Fruit fly (Drosophila melanogaster) whole organism, prepupa: Measurements from ENCODE around the gene Reg-2.
A peak's percentile ranks its signal among the peaks of the same experiment; 100 is the strongest.

Experiments
- Blimp-1 ChIP-seq: fragments of 200-800 bp; sonication (Bioruptor generic); optimal IDR thresholded peaks from 3 replicates; lab custom pipeline; 2017; ENCODE audit warnings: missing biosample characterization, missing genetic modification characterization, mild to moderate bottlenecking, moderate library complexity, missing genetic modification reagents
- CG10631 ChIP-seq: fragments of 200-800 bp; sonication (Bioruptor generic); optimal IDR thresholded peaks from 2 replicates; lab custom pipeline; 2016; ENCODE audit warnings: missing biosample characterization, missing genetic modification characterization
- CG11294 ChIP-seq: fragments of 200-800 bp; sonication (Bioruptor generic); IDR thresholded peaks from 2 replicates; pipeline ENCODE4 v1.3.6; 2022; ENCODE audit warnings: missing biosample characterization, missing genetic modification characterization
- CG11762 ChIP-seq: fragments of 200-800 bp; sonication (Bioruptor generic); optimal IDR thresholded peaks from 3 replicates; lab custom pipeline; 2016; ENCODE audit warnings: missing biosample characterization, missing genetic modification characterization; ENCODE audit not compliant: insufficient read depth
- CG11902 ChIP-seq: fragments of 200-800 bp; sonication (Bioruptor generic); optimal IDR thresholded peaks from 3 replicates; lab custom pipeline; 2016; ENCODE audit warnings: missing biosample characterization, missing genetic modification characterization
- CG15336 ChIP-seq: fragments of 200-800 bp; sonication (Bioruptor generic); IDR thresholded peaks from 2 replicates; pipeline ENCODE4 v1.3.6; 2022; ENCODE audit warnings: missing biosample characterization, missing genetic modification characterization
- CG1621 ChIP-seq: fragments of 200-800 bp; sonication (Bioruptor generic); optimal IDR thresholded peaks from 3 replicates; lab custom pipeline; 2018; ENCODE audit warnings: missing biosample characterization, mild to moderate bottlenecking, missing genetic modification characterization
- CG3032 ChIP-seq: fragments of 200-800 bp; optimal IDR thresholded peaks from 2 replicates; lab custom pipeline; 2019; ENCODE audit warnings: missing biosample characterization, mild to moderate bottlenecking, missing genetic modification characterization, moderate library complexity
- CG31627 ChIP-seq: fragments of 200-800 bp; sonication (Bioruptor generic); optimal IDR thresholded peaks from 3 replicates; lab custom pipeline; 2016; ENCODE audit warnings: missing biosample characterization, missing genetic modification characterization
- CG32006 ChIP-seq: fragments of 200-800 bp; sonication (Bioruptor generic); optimal IDR thresholded peaks from 3 replicates; lab custom pipeline; 2017; ENCODE audit warnings: missing biosample characterization, mild to moderate bottlenecking, missing genetic modification characterization
- CG3919 ChIP-seq: fragments of 200-800 bp; sonication (Bioruptor generic); optimal IDR thresholded peaks from 3 replicates; lab custom pipeline; 2016; ENCODE audit warnings: missing biosample characterization, missing genetic modification characterization
- CG6163 ChIP-seq: fragments of 200-800 bp; sonication (Bioruptor generic); IDR thresholded peaks from 3 replicates; pipeline ENCODE4 v1.3.6; 2022; ENCODE audit warnings: missing biosample characterization, missing genetic modification characterization
- CG6808 ChIP-seq: fragments of 200-800 bp; sonication (Bioruptor generic); optimal IDR thresholded peaks from 3 replicates; lab custom pipeline; 2017; ENCODE audit warnings: missing biosample characterization, missing genetic modification characterization, mild to moderate bottlenecking, moderate library complexity, missing genetic modification reagents
- CG6854 ChIP-seq: fragments of 200-800 bp; sonication (Bioruptor generic); optimal IDR thresholded peaks from 2 replicates; lab custom pipeline; 2017; ENCODE audit warnings: missing biosample characterization, mild to moderate bottlenecking, missing genetic modification characterization
- CG8119 ChIP-seq: fragments of 200-800 bp; sonication (Bioruptor generic); IDR thresholded peaks from 3 replicates; pipeline ENCODE4 v1.3.6; 2022; ENCODE audit warnings: missing biosample characterization, missing genetic modification characterization
- CG8319 ChIP-seq: fragments of 200-800 bp; sonication (Bioruptor generic); optimal IDR thresholded peaks from 3 replicates; lab custom pipeline; 2016; ENCODE audit warnings: missing biosample characterization, missing genetic modification characterization
- CG8632 ChIP-seq: fragments of 200-800 bp; sonication (Bioruptor generic); optimal IDR thresholded peaks from 3 replicates; lab custom pipeline; 2016; ENCODE audit warnings: missing biosample characterization, missing genetic modification characterization
- CG9139 ChIP-seq: fragments of 200-800 bp; sonication (Bioruptor generic); optimal IDR thresholded peaks from 3 replicates; lab custom pipeline; 2017; ENCODE audit warnings: missing biosample characterization, mild to moderate bottlenecking, missing genetic modification characterization
- Eip75B ChIP-seq: fragments of 200-800 bp; sonication (Bioruptor generic); optimal IDR thresholded peaks from 3 replicates; lab custom pipeline; 2016; ENCODE audit warnings: missing biosample characterization, missing genetic modification characterization
- Eip78C ChIP-seq: fragments of 200-800 bp; sonication (Bioruptor generic); peaks from one replicate; lab custom pipeline; 2016; ENCODE audit warnings: missing biosample characterization, missing genetic modification characterization
- Eip93F ChIP-seq: fragments of 200-800 bp; sonication (Bioruptor generic); optimal IDR thresholded peaks from 2 replicates; lab custom pipeline; 2016; ENCODE audit warnings: missing biosample characterization, mild to moderate bottlenecking, missing genetic modification characterization
- Ets21C ChIP-seq: fragments of 200-800 bp; sonication (Bioruptor generic); optimal IDR thresholded peaks from 3 replicates; lab custom pipeline; 2016; ENCODE audit warnings: missing biosample characterization, missing genetic modification characterization
- Gug ChIP-seq: fragments of 200-800 bp; sonication (Bioruptor generic); IDR thresholded peaks from 2 replicates; pipeline ENCODE4 v1.3.6; 2022; ENCODE audit warnings: missing biosample characterization, missing genetic modification characterization
- Hr39 ChIP-seq: fragments of 200-800 bp; sonication (Bioruptor generic); optimal IDR thresholded peaks from 2 replicates; lab custom pipeline; 2016; ENCODE audit warnings: missing biosample characterization, missing genetic modification characterization
- Hr4 ChIP-seq: fragments of 200-800 bp; sonication (Bioruptor generic); optimal IDR thresholded peaks from 3 replicates; lab custom pipeline; 2016; ENCODE audit warnings: missing biosample characterization, missing genetic modification characterization
- Lpt ChIP-seq: fragments of 200-800 bp; sonication (Bioruptor generic); optimal IDR thresholded peaks from 3 replicates; lab custom pipeline; 2016; ENCODE audit warnings: missing biosample characterization, missing genetic modification characterization
- Met ChIP-seq: fragments of 200-800 bp; sonication (Bioruptor generic); optimal IDR thresholded peaks from 3 replicates; lab custom pipeline; 2016; ENCODE audit warnings: missing biosample characterization, missing genetic modification characterization
- Smox ChIP-seq: fragments of 200-800 bp; sonication (Bioruptor generic); optimal IDR thresholded peaks from 3 replicates; lab custom pipeline; 2016; ENCODE audit warnings: missing biosample characterization, missing genetic modification characterization
- Sox102F ChIP-seq: fragments of 200-800 bp; sonication (Bioruptor generic); optimal IDR thresholded peaks from 2 replicates; lab custom pipeline; 2016; ENCODE audit warnings: missing biosample characterization, mild to moderate bottlenecking, missing genetic modification characterization
- Sox14 ChIP-seq: fragments of 200-800 bp; sonication (Bioruptor generic); optimal IDR thresholded peaks from 3 replicates; lab custom pipeline; 2016; ENCODE audit warnings: missing biosample characterization, missing genetic modification characterization
- acj6 ChIP-seq: fragments of 200-800 bp; sonication (Bioruptor generic); optimal IDR thresholded peaks from 3 replicates; lab custom pipeline; 2016; ENCODE audit warnings: missing biosample characterization, missing genetic modification characterization
- cyc ChIP-seq: fragments of 200-800 bp; sonication (Bioruptor generic); optimal IDR thresholded peaks from 3 replicates; lab custom pipeline; 2016; ENCODE audit warnings: missing biosample characterization, missing genetic modification characterization
- dsx ChIP-seq: fragments of 200-800 bp; optimal IDR thresholded peaks from 3 replicates; lab custom pipeline; 2019; ENCODE audit warnings: missing biosample characterization, mild to moderate bottlenecking, missing genetic modification characterization, moderate library complexity; ENCODE audit not compliant: poor library complexity, severe bottlenecking
- eg ChIP-seq: fragments of 200-800 bp; sonication (Bioruptor generic); IDR thresholded peaks from 3 replicates; pipeline ENCODE4 v1.3.6; 2022; ENCODE audit warnings: missing biosample characterization, missing genetic modification characterization
- esn ChIP-seq: fragments of 200-800 bp; sonication (Bioruptor generic); optimal IDR thresholded peaks from 2 replicates; lab custom pipeline; 2016; ENCODE audit warnings: missing biosample characterization, mild to moderate bottlenecking, missing genetic modification characterization, moderate library complexity
- fd59A ChIP-seq: fragments of 200-800 bp; sonication (Bioruptor generic); optimal IDR thresholded peaks from 2 replicates; lab custom pipeline; 2017; ENCODE audit warnings: missing biosample characterization, mild to moderate bottlenecking, missing genetic modification characterization, missing genetic modification reagents
- fkh ChIP-seq: fragments of 200-800 bp; sonication (Bioruptor generic); optimal IDR thresholded peaks from 3 replicates; lab custom pipeline; 2017; ENCODE audit warnings: missing biosample characterization, mild to moderate bottlenecking, missing genetic modification characterization, moderate library complexity
- salr ChIP-seq, 2 experiments: fragments of 200-800 bp; sonication (Bioruptor generic); optimal IDR thresholded peaks; 3 replicates each; lab custom pipeline; 2016 to 2018; ENCODE audit warnings: missing biosample characterization in 2 of 2, missing genetic modification characterization in 2 of 2, mild to moderate bottlenecking in 1 of 2
- spab ChIP-seq: fragments of 200-800 bp; sonication (Bioruptor generic); optimal IDR thresholded peaks from 2 replicates; lab custom pipeline; 2017; ENCODE audit warnings: missing biosample characterization, mild to moderate bottlenecking, missing genetic modification characterization, missing genetic modification reagents
- ss ChIP-seq, 2 experiments: fragments of 200-800 bp; sonication (Bioruptor generic); optimal IDR thresholded peaks; 2 replicates in 1 of 2; 3 replicates in 1 of 2; lab custom pipeline; 2017 to 2018; ENCODE audit warnings: mild to moderate bottlenecking in 2 of 2, missing biosample characterization in 2 of 2, missing genetic modification characterization in 2 of 2, moderate library complexity in 1 of 2
- vri ChIP-seq: fragments of 200-800 bp; sonication (Bioruptor generic); optimal IDR thresholded peaks from 3 replicates; lab custom pipeline; 2016; ENCODE audit warnings: missing biosample characterization, mild to moderate bottlenecking, missing genetic modification characterization

The Reg-2 gene

DNA sequence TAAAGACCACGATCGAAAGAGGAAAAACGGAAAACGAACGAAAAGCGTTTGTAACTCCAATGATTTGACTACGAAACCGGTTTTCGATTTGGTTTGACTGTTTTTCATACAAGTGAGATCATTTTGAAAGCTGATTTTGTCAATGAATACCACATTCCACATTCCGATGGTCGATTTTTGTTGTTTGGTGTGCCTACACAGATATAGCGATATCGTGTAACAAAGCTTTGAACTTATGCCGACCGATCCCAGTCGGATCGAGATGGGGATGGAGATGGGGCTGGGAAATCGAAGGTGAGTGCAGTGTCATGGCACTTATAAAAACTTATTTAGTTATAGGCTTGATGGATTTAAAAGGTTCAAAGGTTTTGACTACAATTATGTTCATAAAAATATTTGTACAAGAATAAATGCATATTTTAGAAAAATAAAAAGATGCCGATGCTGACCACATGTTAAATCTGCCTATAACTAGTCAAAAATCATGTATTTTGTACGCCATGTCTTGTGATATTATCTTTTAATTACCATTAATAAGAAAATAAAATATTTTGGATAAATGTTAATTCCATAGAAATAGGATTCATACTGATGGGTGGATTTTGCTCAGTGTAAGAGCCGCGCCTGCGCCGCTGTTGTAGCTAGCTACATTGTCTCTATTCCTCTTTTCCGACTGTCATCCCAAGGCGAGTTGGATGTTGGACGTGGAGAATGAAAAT is 35.9 kb upstream of the Reg-2 start (continued):
- TF ChIP-seq vri (GFP tag; lab: Kevin White, UChicago) = no peak
- no peak for TF ChIP-seq CG9139 (GFP tag; lab: Kevin White, UChicago)
- TF ChIP-seq Blimp-1 (GFP tag; lab: Kevin White, UChicago) = no peak
- peak; percentile 44 for TF ChIP-seq fd59A (GFP tag; lab: Kevin White, UChicago)
- peak; percentile 82 for TF ChIP-seq CG32006 (GFP tag; lab: Kevin White, UChicago)
- peak; percentile 19 for TF ChIP-seq Sox14 (GFP tag; lab: Kevin White, UChicago)
- TF ChIP-seq CG3919 = peak; percentile 42
- TF ChIP-seq CG6854 (GFP tag; lab: Kevin White, UChicago) = no peak
- no peak for TF ChIP-seq Met (GFP tag; lab: Kevin White, UChicago)
- TF ChIP-seq CG1621 (tag; lab: Kevin White, UChicago) = no peak
- TF ChIP-seq esn (GFP tag; lab: Kevin White, UChicago) = no peak
- no peak for TF ChIP-seq CG11902 (GFP tag; lab: Kevin White, UChicago)
- TF ChIP-seq CG11294 (GFP tag; lab: Robert Waterston, UW) = no peak
- TF ChIP-seq Smox (GFP tag; lab: Kevin White, UChicago) = no peak
- TF ChIP-seq CG11762 (GFP tag; lab: Kevin White, UChicago) = peak; percentile 48

- TF ChIP-seq esn (GFP tag; lab: Kevin White, UChicago) (no peak), CG8119 (GFP tag; lab: Robert Waterston, UW) (0 out of 3 replicates have a peak, but pooled peaks have one; percentile 23), eg (GFP tag; lab: Robert Waterston, UW) (0 out of 3 replicates have a peak, but pooled peaks have one; percentile 38), Gug (GFP tag; lab: Robert Waterston, UW) (no peak), acj6 (GFP tag; lab: Kevin White, UChicago) (no peak), CG11294 (GFP tag; lab: Robert Waterston, UW) (no peak), Ets21C (GFP tag; lab: Kevin White, UChicago) (no peak), Blimp-1 (GFP tag; lab: Kevin White, UChicago) (no peak), Sox102F (GFP tag; lab: Kevin White, UChicago) (no peak), ss (GFP tag; optimal IDR thresholded peaks at IDR 0.05; lab: Kevin White, UChicago) (no peak)
These were observed 35.1 kb upstream of the Reg-2 start for dm6 chr3L:641436-641835.

DNA sequence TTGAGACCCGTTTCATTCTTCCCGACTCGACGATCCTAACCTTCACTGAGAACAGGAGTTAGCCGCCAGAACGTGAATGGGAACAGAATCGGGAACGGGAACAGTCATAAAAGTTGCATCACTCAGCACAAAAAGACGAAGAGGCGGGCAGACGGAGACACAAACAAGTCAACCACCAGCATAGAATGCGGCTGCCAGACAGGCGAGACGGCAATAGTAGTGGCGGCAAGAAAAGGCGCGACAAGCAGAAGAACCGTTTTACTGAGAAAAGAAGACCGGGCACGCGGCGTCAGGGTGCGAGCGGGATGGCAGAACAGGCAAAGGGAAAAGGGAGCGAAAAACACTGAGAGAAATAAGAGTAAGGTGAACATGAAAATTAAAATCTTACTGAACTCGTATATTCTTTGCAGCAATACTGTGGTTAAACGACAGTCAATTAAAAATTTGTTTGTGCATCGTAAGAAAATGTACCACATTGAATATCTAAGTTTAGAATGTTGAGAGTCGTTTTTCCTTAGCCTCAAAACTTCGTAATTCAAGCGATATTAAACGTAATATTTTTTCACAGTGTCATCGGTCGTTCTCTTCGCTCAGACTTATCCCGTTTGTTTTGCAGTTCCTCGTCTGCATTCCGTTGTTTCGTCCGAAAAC is 34.1 kb upstream of the Reg-2 start:
- TF ChIP-seq CG6808 = peak; percentile 92
- peak; percentile 89 for TF ChIP-seq salr (GFP tag; optimal IDR thresholded peaks at IDR 0.05; lab: Kevin White, UChicago)
- TF ChIP-seq Eip75B (GFP tag; lab: Kevin White, UChicago) = peak; percentile 93
- peak; percentile 89 for TF ChIP-seq spab (GFP tag; lab: Kevin White, UChicago)
- peak; percentile 80 for TF ChIP-seq Eip93F (GFP tag; lab: Kevin White, UChicago)
- peak; percentile 89 for TF ChIP-seq CG10631 (GFP tag; lab: Kevin White, UChicago)
- TF ChIP-seq CG11902 (GFP tag; lab: Kevin White, UChicago) = peak; percentile 87
- peak; percentile 93 for TF ChIP-seq Ets21C (GFP tag; lab: Kevin White, UChicago)
- TF ChIP-seq CG8119 (GFP tag; lab: Robert Waterston, UW) = peak; percentile 86
- TF ChIP-seq CG8632 (GFP tag; lab: Kevin White, UChicago) = peak; percentile 90
- TF ChIP-seq CG3032 (tag; lab: Kevin White, UChicago) = peak; percentile 92
- peak; percentile 23 for TF ChIP-seq fkh
- peak; percentile 95 for TF ChIP-seq acj6 (GFP tag; lab: Kevin White, UChicago)
- TF ChIP-seq CG1621 (tag; lab: Kevin White, UChicago) = peak; percentile 92
- TF ChIP-seq Hr4 (GFP tag; lab: Kevin White, UChicago) = peak; percentile 87
- peak; percentile 92 for TF ChIP-seq CG6163 (GFP tag; lab: Robert Waterston, UW)
- TF ChIP-seq Met (GFP tag; lab: Kevin White, UChicago) = peak; percentile 95
- peak; percentile 49 for TF ChIP-seq CG11294 (GFP tag; lab: Robert Waterston, UW)
- peak; percentile 95 for TF ChIP-seq CG31627 (GFP tag; lab: Kevin White, UChicago)
- TF ChIP-seq CG6854 (GFP tag; lab: Kevin White, UChicago) = peak; percentile 87
- TF ChIP-seq cyc (GFP tag; lab: Kevin White, UChicago) = peak; percentile 95
- peak; percentile 84 for TF ChIP-seq eg (GFP tag; lab: Robert Waterston, UW)
- peak; percentile 77 for TF ChIP-seq Gug (GFP tag; lab: Robert Waterston, UW)
- peak; percentile 94 for TF ChIP-seq vri (GFP tag; lab: Kevin White, UChicago)
- peak; percentile 98 for TF ChIP-seq Eip78C (GFP tag; lab: Kevin White, UChicago)
- peak; percentile 95 for TF ChIP-seq Sox14 (GFP tag; lab: Kevin White, UChicago)
- TF ChIP-seq CG15336 (GFP tag; lab: Robert Waterston, UW) = peak; percentile 87
- TF ChIP-seq CG8319 (GFP tag; lab: Kevin White, UChicago) = peak; percentile 87
- TF ChIP-seq CG3919 = peak; percentile 95
- TF ChIP-seq dsx (GFP tag; lab: Kevin White, UChicago) = peak; percentile 88
- peak; percentile 92 for TF ChIP-seq Lpt (GFP tag; lab: Kevin White, UChicago)
- peak; percentile 95 for TF ChIP-seq Hr39
- TF ChIP-seq Smox (GFP tag; lab: Kevin White, UChicago) = peak; percentile 94
